Fruit fly (Drosophila melanogaster) whole organism, embryonic: ENCODE results near the gene ich.

ENCODE experiments used
- Awh ChIP-seq: fragments of 200-800 bp; sonication (Bioruptor generic); IDR thresholded peaks from 2 replicates; pipeline ENCODE4, ENCODE4 v1.3.6; 2022; ENCODE audit warnings: missing biosample characterization, missing genetic modification characterization
- Blimp-1 ChIP-seq: fragments of 200-800 bp; sonication (Bioruptor generic); optimal IDR thresholded peaks from 3 replicates; lab custom pipeline; 2018; ENCODE audit warnings: missing biosample characterization, missing genetic modification characterization, mild to moderate bottlenecking, moderate library complexity, missing genetic modification reagents
- CG10979 ChIP-seq: fragments of 200-800 bp; sonication (Bioruptor generic); optimal IDR thresholded peaks from 2 replicates; lab custom pipeline; 2018; ENCODE audit warnings: missing biosample characterization, mild to moderate bottlenecking, missing genetic modification characterization, moderate library complexity
- CG14710 ChIP-seq: fragments of 200-800 bp; sonication (Bioruptor generic); optimal IDR thresholded peaks from 3 replicates; lab custom pipeline; 2019; ENCODE audit warnings: missing biosample characterization, mild to moderate bottlenecking, missing genetic modification characterization, moderate library complexity
- CG16815 ChIP-seq: fragments of 200-800 bp; sonication (Bioruptor generic); optimal IDR thresholded peaks from 3 replicates; lab custom pipeline; 2017; ENCODE audit warnings: missing biosample characterization, mild to moderate bottlenecking, missing genetic modification characterization
- CG16863 ChIP-seq: fragments of 200-800 bp; sonication (Bioruptor generic); optimal IDR thresholded peaks from 3 replicates; lab custom pipeline; 2016; ENCODE audit warnings: missing biosample characterization, missing genetic modification characterization
- CG17359 ChIP-seq: fragments of 200-800 bp; sonication (Bioruptor generic); optimal IDR thresholded peaks from 3 replicates; lab custom pipeline; 2018; ENCODE audit warnings: missing biosample characterization, mild to moderate bottlenecking, missing genetic modification characterization, moderate library complexity
- CG2116 ChIP-seq: fragments of 200-800 bp; sonication (Bioruptor generic); optimal IDR thresholded peaks from 3 replicates; lab custom pipeline; 2018; ENCODE audit warnings: missing biosample characterization, mild to moderate bottlenecking, missing genetic modification characterization
- CG31441 ChIP-seq: fragments of 200-800 bp; sonication (Bioruptor generic); IDR thresholded peaks from 2 replicates; pipeline ENCODE4 v1.3.6; 2022; ENCODE audit warnings: missing biosample characterization, missing genetic modification characterization
- CG4617 ChIP-seq: fragments of 200-800 bp; sonication (Bioruptor generic); optimal IDR thresholded peaks from 3 replicates; lab custom pipeline; 2016; ENCODE audit warnings: missing biosample characterization, missing genetic modification characterization, borderline replicate concordance
- CG7357 ChIP-seq: fragments of 200-800 bp; sonication (Bioruptor generic); IDR thresholded peaks from 3 replicates; pipeline ENCODE4 v1.3.6; 2022; ENCODE audit warnings: missing biosample characterization, missing genetic modification characterization
- CG7928 ChIP-seq: fragments of 200-800 bp; sonication (Bioruptor generic); optimal IDR thresholded peaks from 2 replicates; lab custom pipeline; 2017; ENCODE audit warnings: missing biosample characterization, mild to moderate bottlenecking, missing genetic modification characterization
- CG8281 ChIP-seq: fragments of 200-800 bp; sonication (Bioruptor generic); optimal IDR thresholded peaks from 2 replicates; lab custom pipeline; 2018; ENCODE audit warnings: missing biosample characterization, mild to moderate bottlenecking, missing genetic modification characterization, moderate library complexity
- CG8924 ChIP-seq: fragments of 200-800 bp; optimal IDR thresholded peaks from 3 replicates; lab custom pipeline; 2019; ENCODE audit warnings: missing biosample characterization, mild to moderate bottlenecking, missing genetic modification characterization, moderate library complexity
- CG9876 ChIP-seq: fragments of 200-800 bp; sonication (Bioruptor generic); optimal IDR thresholded peaks from 2 replicates; lab custom pipeline; 2016; ENCODE audit warnings: missing biosample characterization, missing genetic modification characterization
- Chrac-16 ChIP-seq: fragments of 200-800 bp; sonication (Bioruptor generic); optimal IDR thresholded peaks from 3 replicates; lab custom pipeline; 2016; ENCODE audit warnings: missing biosample characterization, missing genetic modification characterization
- Dp ChIP-seq: fragments of 200-800 bp; sonication (Bioruptor generic); optimal IDR thresholded peaks from 2 replicates; lab custom pipeline; 2018; ENCODE audit warnings: missing biosample characterization, mild to moderate bottlenecking, missing genetic modification characterization, moderate library complexity
- Dref ChIP-seq: fragments of 200-800 bp; sonication (Bioruptor generic); IDR thresholded peaks from 2 replicates; pipeline ENCODE4 v1.3.6; 2022; ENCODE audit warnings: missing biosample characterization, missing genetic modification characterization
- E2f1 ChIP-seq: fragments of 200-800 bp; sonication (Bioruptor generic); IDR thresholded peaks from 2 replicates; pipeline ENCODE4 v1.3.6; 2022; ENCODE audit warnings: missing biosample characterization, missing genetic modification characterization
- Ets97D ChIP-seq: fragments of 200-800 bp; sonication (Bioruptor generic); optimal IDR thresholded peaks from 3 replicates; lab custom pipeline; 2016; ENCODE audit warnings: missing biosample characterization, missing genetic modification characterization
- Hr78 ChIP-seq, 2 experiments: fragments of 200-800 bp in 1 of 2; fragments of >200 bp in 1 of 2; sonication (Bioruptor generic) in 1 of 2; optimal IDR thresholded peaks; 2 replicates each; lab custom pipeline; 2017 to 2019; ENCODE audit warnings: missing biosample characterization in 2 of 2, missing genetic modification characterization in 2 of 2, mild to moderate bottlenecking in 1 of 2, moderate library complexity in 1 of 2
- Max ChIP-seq: fragments of 200-800 bp; sonication (Bioruptor generic); optimal IDR thresholded peaks from 2 replicates; lab custom pipeline; 2016; ENCODE audit warnings: missing biosample characterization, mild to moderate bottlenecking, missing genetic modification characterization
- Nf-YB ChIP-seq: fragments of 200-800 bp; sonication (Bioruptor generic); optimal IDR thresholded peaks from 3 replicates; lab custom pipeline; 2019; ENCODE audit warnings: missing biosample characterization, mild to moderate bottlenecking, missing genetic modification characterization, moderate library complexity
- Oli ChIP-seq: fragments of 200-800 bp; sonication (Bioruptor generic); optimal IDR thresholded peaks from 2 replicates; lab custom pipeline; 2018; ENCODE audit warnings: missing biosample characterization, mild to moderate bottlenecking, missing genetic modification characterization, moderate library complexity
- Ptx1 ChIP-seq: fragments of 200-800 bp; sonication (Bioruptor generic); IDR thresholded peaks from 2 replicates; pipeline ENCODE4 v1.3.6; 2022; ENCODE audit warnings: missing biosample characterization, missing genetic modification characterization
- Rx ChIP-seq: fragments of 200-800 bp; sonication (Bioruptor generic); IDR thresholded peaks from 2 replicates; pipeline ENCODE4 v1.3.6; 2022; ENCODE audit warnings: missing biosample characterization, missing genetic modification characterization
- Sry-δ ChIP-seq: fragments of 200-800 bp; sonication (Bioruptor generic); optimal IDR thresholded peaks from 2 replicates; lab custom pipeline; 2016; ENCODE audit warnings: missing biosample characterization, missing genetic modification characterization
- Taf1 ChIP-seq: fragments of 200-800 bp; sonication (Bioruptor generic); IDR thresholded peaks from 2 replicates; pipeline ENCODE4 v1.3.6; 2022; ENCODE audit warnings: missing biosample characterization, missing genetic modification characterization
- Vsx1 ChIP-seq: fragments of 200-800 bp; sonication (Bioruptor generic); optimal IDR thresholded peaks from 2 replicates; lab custom pipeline; 2017; ENCODE audit warnings: missing biosample characterization, mild to moderate bottlenecking, missing genetic modification characterization, missing genetic modification reagents
- abd-A ChIP-seq: fragments of 200-800 bp; sonication (Bioruptor generic); optimal IDR thresholded peaks from 3 replicates; lab custom pipeline; 2019; ENCODE audit warnings: missing biosample characterization, mild to moderate bottlenecking, missing genetic modification characterization, moderate library complexity
- ase ChIP-seq: fragments of 200-800 bp; sonication (Bioruptor generic); IDR thresholded peaks from 3 replicates; pipeline ENCODE4 v1.3.6; 2022; ENCODE audit warnings: missing biosample characterization, missing genetic modification characterization
- br ChIP-seq: fragments of >200 bp; optimal IDR thresholded peaks from 2 replicates; lab custom pipeline; 2017
- bsh ChIP-seq, 2 experiments: fragments of 200-800 bp; sonication (Bioruptor generic); optimal IDR thresholded peaks; 2 replicates each; lab custom pipeline; 2017 to 2018; ENCODE audit warnings: mild to moderate bottlenecking in 2 of 2, missing biosample characterization in 2 of 2, missing genetic modification characterization in 2 of 2, moderate library complexity in 1 of 2
- ewg ChIP-seq: fragments of 200-800 bp; sonication (Bioruptor generic); optimal IDR thresholded peaks from 3 replicates; lab custom pipeline; 2017; ENCODE audit warnings: mild to moderate bottlenecking, missing biosample characterization, missing genetic modification reagents, missing genetic modification characterization
- gcm ChIP-seq: fragments of 200-800 bp; sonication (Bioruptor generic); optimal IDR thresholded peaks from 2 replicates; lab custom pipeline; 2019; ENCODE audit warnings: missing biosample characterization, mild to moderate bottlenecking, missing genetic modification characterization, moderate library complexity
- gsb-n ChIP-seq: fragments of 200-800 bp; sonication (Bioruptor generic); optimal IDR thresholded peaks from 3 replicates; lab custom pipeline; 2018; ENCODE audit warnings: missing biosample characterization, mild to moderate bottlenecking, missing genetic modification characterization
- jigr1 ChIP-seq: fragments of 200-800 bp; sonication (Bioruptor generic); IDR thresholded peaks from 3 replicates; pipeline ENCODE4 v1.3.6; 2022; ENCODE audit warnings: missing biosample characterization, missing genetic modification characterization
- nerfin-2 ChIP-seq: fragments of 200-800 bp; sonication (Bioruptor generic); IDR thresholded peaks from 2 replicates; pipeline ENCODE4 v1.3.6; 2022; ENCODE audit warnings: missing biosample characterization, missing genetic modification characterization; ENCODE audit not compliant: partially characterized antibody
- oc ChIP-seq: fragments of 200-800 bp; sonication (Bioruptor generic); optimal IDR thresholded peaks from 2 replicates; lab custom pipeline; 2018; ENCODE audit warnings: missing biosample characterization, mild to moderate bottlenecking, missing genetic modification characterization, moderate library complexity
- psq ChIP-seq: fragments of 200-800 bp; sonication (Bioruptor generic); optimal IDR thresholded peaks from 2 replicates; lab custom pipeline; 2017; ENCODE audit warnings: missing biosample characterization, missing genetic modification characterization
- repo ChIP-seq: fragments of 200-800 bp; sonication (Bioruptor generic); optimal IDR thresholded peaks from 2 replicates; lab custom pipeline; 2016; ENCODE audit warnings: missing biosample characterization, missing genetic modification characterization
- sim ChIP-seq: fragments of 200-800 bp; sonication (Bioruptor generic); IDR thresholded peaks from 2 replicates; pipeline ENCODE4 v1.3.6; 2022; ENCODE audit warnings: missing biosample characterization, missing genetic modification characterization
- sna ChIP-seq: fragments of 200-800 bp; sonication (Bioruptor generic); IDR thresholded peaks from 2 replicates; pipeline ENCODE4 v1.3.6; 2022; ENCODE audit warnings: missing biosample characterization, missing genetic modification characterization; ENCODE audit not compliant: partially characterized antibody
- stc ChIP-seq: fragments of 200-800 bp; sonication (Bioruptor generic); IDR thresholded peaks from 2 replicates; pipeline ENCODE4 v1.3.6; 2022; ENCODE audit warnings: missing biosample characterization, missing genetic modification characterization
- tgo ChIP-seq: fragments of 200-800 bp; sonication (Bioruptor generic); IDR thresholded peaks from 3 replicates; pipeline ENCODE4 v1.3.6; 2022; ENCODE audit warnings: missing biosample characterization, missing genetic modification characterization
- tup ChIP-seq: fragments of 200-800 bp; sonication (Bioruptor generic); optimal IDR thresholded peaks from 2 replicates; lab custom pipeline; 2016; ENCODE audit warnings: missing biosample characterization, mild to moderate bottlenecking, missing genetic modification characterization, moderate library complexity
- tx ChIP-seq: fragments of 200-800 bp; sonication (Bioruptor generic); optimal IDR thresholded peaks from 2 replicates; lab custom pipeline; 2016; ENCODE audit warnings: missing biosample characterization, missing genetic modification characterization
- vnd ChIP-seq: fragments of 200-800 bp; sonication (Bioruptor generic); IDR thresholded peaks from 3 replicates; pipeline ENCODE4 v1.3.6; 2022; ENCODE audit warnings: missing biosample characterization, missing genetic modification characterization; ENCODE audit not compliant: partially characterized antibody
- zen ChIP-seq: fragments of 200-800 bp; sonication (Bioruptor generic); optimal IDR thresholded peaks from 3 replicates; lab custom pipeline; 2018; ENCODE audit warnings: missing biosample characterization, mild to moderate bottlenecking, missing genetic modification characterization, moderate library complexity
- zf30C ChIP-seq: fragments of 200-800 bp; sonication (Bioruptor generic); optimal IDR thresholded peaks from 3 replicates; lab custom pipeline; 2018; ENCODE audit warnings: missing biosample characterization, mild to moderate bottlenecking, missing genetic modification characterization

ich gene

DNA sequence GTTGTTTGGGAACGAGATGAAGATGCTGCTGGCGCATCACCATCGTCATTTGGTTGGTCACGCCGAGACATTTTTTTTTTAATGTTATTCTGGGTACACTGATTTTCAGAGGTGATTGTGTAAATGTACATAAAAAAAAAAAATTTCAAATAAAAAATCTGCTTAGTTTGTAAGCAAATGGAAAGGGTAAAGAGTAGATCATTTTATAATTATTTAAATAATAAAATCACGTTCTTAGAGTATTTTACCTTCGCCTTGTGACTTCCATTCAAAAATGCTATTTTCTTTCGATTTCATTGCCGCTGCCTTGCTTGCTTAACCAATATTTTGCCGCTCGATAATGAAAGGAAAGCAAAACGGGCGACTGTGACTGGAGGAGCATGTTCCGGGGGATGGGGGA, 15.9 kb upstream of the ich start (continued):
- peak; percentile 70 for TF ChIP-seq tgo (GFP tag; lab: Robert Waterston, UW)
- TF ChIP-seq psq, result no peak
- no peak for TF ChIP-seq tx (GFP tag; lab: Kevin White, UChicago)
- TF ChIP-seq CG16815 (GFP tag; lab: Kevin White, UChicago), result no peak
- TF ChIP-seq stc, result peak; percentile 65; the same call in 1 of the 2 replicates
- no peak for TF ChIP-seq CG16863 (GFP tag; lab: Kevin White, UChicago)
- no peak for TF ChIP-seq tup (GFP tag; lab: Kevin White, UChicago)
- TF ChIP-seq E2f1 (GFP tag; lab: Robert Waterston, UW), result 0 out of 2 replicates have a peak, but pooled peaks have one; percentile 20
- TF ChIP-seq Ets97D (GFP tag; lab: Kevin White, UChicago), result no peak
- peak; percentile 22 for TF ChIP-seq CG14710 (tag; lab: Kevin White, UChicago)
- peak; percentile 53; the same call in 1 of the 2 replicates for TF ChIP-seq Awh
- TF ChIP-seq Dp (GFP tag; lab: Kevin White, UChicago), result no peak
- TF ChIP-seq bsh (GFP tag; optimal IDR thresholded peaks at IDR 0.05; lab: Kevin White, UChicago), result peak in 1 of 2 experiments; percentile 70
- no peak for TF ChIP-seq br (lab: Kevin White, UChicago)
- no peak for TF ChIP-seq CG4617 (GFP tag; lab: Kevin White, UChicago)
- TF ChIP-seq repo (GFP tag; lab: Kevin White, UChicago), result no peak
- TF ChIP-seq sim, result no peak
- no peak for TF ChIP-seq zf30C (GFP tag; lab: Kevin White, UChicago)
- peak; percentile 35; the same call in 1 of the 2 replicates for TF ChIP-seq Ptx1 (GFP tag; lab: Robert Waterston, UW)
- no peak for TF ChIP-seq zen (tag; lab: Kevin White, UChicago)
- TF ChIP-seq sna (GFP tag; lab: Robert Waterston, UW), result no peak
- peak; percentile 37 for TF ChIP-seq Oli (tag; lab: Kevin White, UChicago)
- no peak for TF ChIP-seq Vsx1
- no peak for TF ChIP-seq Hr78 (GFP tag; optimal IDR thresholded peaks at IDR 0.05; lab: Kevin White, UChicago)
- TF ChIP-seq vnd (GFP tag; lab: Robert Waterston, UW), result no peak
- no peak for TF ChIP-seq nerfin-2 (GFP tag; lab: Robert Waterston, UW)
- 0 out of 2 replicates have a peak, but pooled peaks have one; percentile 39 for TF ChIP-seq CG31441
- TF ChIP-seq Blimp-1 (GFP tag; lab: Kevin White, UChicago), result peak; percentile 79
- TF ChIP-seq CG7928 (GFP tag; lab: Kevin White, UChicago), result no peak
- TF ChIP-seq Nf-YB (GFP tag; lab: Kevin White, UChicago), result no peak
- TF ChIP-seq oc (tag; lab: Kevin White, UChicago), result peak; percentile 55
- no peak for TF ChIP-seq Chrac-16 (GFP tag; lab: Kevin White, UChicago)
- peak; percentile 31 for TF ChIP-seq ewg (GFP tag; lab: Kevin White, UChicago)
- no peak for TF ChIP-seq Max (GFP tag; lab: Kevin White, UChicago)
- TF ChIP-seq Sry-δ (GFP tag; lab: Kevin White, UChicago), result no peak
- peak; percentile 65 for TF ChIP-seq CG17359 (tag; lab: Kevin White, UChicago)
- no peak for TF ChIP-seq Taf1
- TF ChIP-seq Dref, result no peak
- no peak for TF ChIP-seq CG9876
- peak; percentile 23; the same call in 1 of the 3 replicates for TF ChIP-seq ase
- peak; percentile 34; the same call in 1 of the 3 replicates for TF ChIP-seq CG7357 (GFP tag; lab: Robert Waterston, UW)
- no peak for TF ChIP-seq Rx (GFP tag; lab: Robert Waterston, UW)
- TF ChIP-seq CG8924, result peak; percentile 1
- no peak for TF ChIP-seq jigr1 (GFP tag; lab: Robert Waterston, UW)
- TF ChIP-seq CG8281, result no peak
- peak; percentile 53 for TF ChIP-seq gsb-n (tag; lab: Kevin White, UChicago)
- no peak for TF ChIP-seq CG2116 (GFP tag; lab: Kevin White, UChicago)
- no peak for TF ChIP-seq abd-A (tag; lab: Kevin White, UChicago)
- TF ChIP-seq CG10979 (tag; lab: Kevin White, UChicago), result peak; percentile 67
- TF ChIP-seq gcm (GFP tag; lab: Kevin White, UChicago), result no peak
